Fruit fly (Drosophila melanogaster) whole organism, embryonic: ENCODE results near the gene Herc4.

Source experiments
- Atf6 ChIP-seq: fragments of 200-800 bp; sonication (Bioruptor generic); IDR thresholded peaks from 2 replicates; pipeline ENCODE4 v1.3.6; 2022; ENCODE audit warnings: missing biosample characterization, missing genetic modification characterization
- Bdp1 ChIP-seq: fragments of 200-800 bp; sonication (Bioruptor generic); optimal IDR thresholded peaks from 3 replicates; lab custom pipeline; 2016; ENCODE audit warnings: missing biosample characterization, missing genetic modification characterization
- C15 ChIP-seq: fragments of 200-800 bp; sonication (Bioruptor generic); IDR thresholded peaks from 3 replicates; pipeline ENCODE4 v1.3.6; 2022; ENCODE audit warnings: missing biosample characterization, missing genetic modification characterization
- CG10321 ChIP-seq: fragments of 200-800 bp; sonication (Bioruptor generic); IDR thresholded peaks from 2 replicates; pipeline ENCODE4 v1.3.6; 2022; ENCODE audit warnings: missing biosample characterization, missing genetic modification characterization
- CG10654 ChIP-seq: fragments of 200-800 bp; sonication (Bioruptor generic); optimal IDR thresholded peaks from 2 replicates; lab custom pipeline; 2016; ENCODE audit warnings: missing biosample characterization, missing genetic modification characterization
- CG11723 ChIP-seq: fragments of 200-800 bp; sonication (Bioruptor generic); optimal IDR thresholded peaks from 2 replicates; lab custom pipeline; 2017; ENCODE audit warnings: missing biosample characterization, mild to moderate bottlenecking, missing genetic modification characterization
- CG12391 ChIP-seq: fragments of 200-800 bp; sonication (Bioruptor generic); optimal IDR thresholded peaks from 3 replicates; lab custom pipeline; 2018; ENCODE audit warnings: missing biosample characterization, mild to moderate bottlenecking, missing genetic modification characterization, moderate library complexity
- CG13775 ChIP-seq: fragments of 200-800 bp; sonication (Bioruptor generic); optimal IDR thresholded peaks from 3 replicates; lab custom pipeline; 2017; ENCODE audit warnings: missing biosample characterization, mild to moderate bottlenecking, missing genetic modification characterization
- CG1602 ChIP-seq: fragments of 200-800 bp; sonication (Bioruptor generic); optimal IDR thresholded peaks from 3 replicates; lab custom pipeline; 2016; ENCODE audit warnings: missing biosample characterization, missing genetic modification characterization
- CG16863 ChIP-seq: fragments of 200-800 bp; sonication (Bioruptor generic); optimal IDR thresholded peaks from 3 replicates; lab custom pipeline; 2016; ENCODE audit warnings: missing biosample characterization, missing genetic modification characterization
- CG17829 ChIP-seq: fragments of 200-800 bp; optimal IDR thresholded peaks from 2 replicates; lab custom pipeline; 2019; ENCODE audit warnings: missing biosample characterization, mild to moderate bottlenecking, missing genetic modification characterization, moderate library complexity
- CG1792 ChIP-seq: fragments of 200-800 bp; sonication (Bioruptor generic); optimal IDR thresholded peaks from 2 replicates; lab custom pipeline; 2016; ENCODE audit warnings: missing biosample characterization, missing genetic modification characterization
- CG1832 ChIP-seq: fragments of 200-800 bp; sonication (Bioruptor generic); optimal IDR thresholded peaks from 2 replicates; lab custom pipeline; 2017; ENCODE audit warnings: missing biosample characterization, mild to moderate bottlenecking, missing genetic modification characterization, inconsistent platforms
- CG2120 ChIP-seq: fragments of 200-800 bp; sonication (Bioruptor generic); optimal IDR thresholded peaks from 3 replicates; lab custom pipeline; 2016; ENCODE audit warnings: missing biosample characterization, missing genetic modification characterization
- CG30403 ChIP-seq: fragments of 200-800 bp; sonication (Bioruptor generic); optimal IDR thresholded peaks from 3 replicates; lab custom pipeline; 2016; ENCODE audit warnings: missing biosample characterization, missing genetic modification characterization
- CG3065 ChIP-seq: fragments of 200-800 bp; sonication (Bioruptor generic); optimal IDR thresholded peaks from 2 replicates; lab custom pipeline; 2016; ENCODE audit warnings: missing biosample characterization, missing genetic modification characterization
- CG5953 ChIP-seq: fragments of 200-800 bp; sonication (Bioruptor generic); IDR thresholded peaks from 2 replicates; pipeline ENCODE4 v1.3.6; 2022; ENCODE audit warnings: missing biosample characterization, missing genetic modification characterization
- CG6813 ChIP-seq: fragments of 200-800 bp; sonication (Bioruptor generic); optimal IDR thresholded peaks from 2 replicates; lab custom pipeline; 2017; ENCODE audit warnings: missing biosample characterization, missing genetic modification characterization, mild to moderate bottlenecking, moderate library complexity, missing genetic modification reagents
- CG7271 ChIP-seq: fragments of 200-800 bp; sonication (Bioruptor generic); optimal IDR thresholded peaks from 2 replicates; lab custom pipeline; 2018; ENCODE audit warnings: missing biosample characterization, mild to moderate bottlenecking, missing genetic modification characterization, moderate library complexity
- CkIIα-i1 ChIP-seq: fragments of 200-800 bp; sonication (Bioruptor generic); IDR thresholded peaks from 2 replicates; pipeline ENCODE4 v1.3.6; 2022; ENCODE audit warnings: missing biosample characterization, missing genetic modification characterization
- CrebB ChIP-seq: fragments of 200-800 bp; sonication (Bioruptor generic); optimal IDR thresholded peaks from 3 replicates; lab custom pipeline; 2018; ENCODE audit warnings: missing biosample characterization, mild to moderate bottlenecking, missing genetic modification characterization
- D ChIP-seq, 2 experiments: fragments of 200-800 bp in 1 of 2; fragments of >200 bp in 1 of 2; sonication (Bioruptor generic) in 1 of 2; optimal IDR thresholded peaks; 2 replicates in 1 of 2; 3 replicates in 1 of 2; lab custom pipeline; 2017; ENCODE audit warnings: mild to moderate bottlenecking in 1 of 2, missing biosample characterization in 1 of 2, missing genetic modification characterization in 1 of 2, missing genetic modification reagents in 1 of 2
- E2f2 ChIP-seq: fragments of 200-800 bp; sonication (Bioruptor generic); IDR thresholded peaks from 2 replicates; pipeline ENCODE4 v1.3.6; 2022; ENCODE audit warnings: missing biosample characterization, missing genetic modification characterization
- H15 ChIP-seq: fragments of 200-800 bp; sonication (Bioruptor generic); IDR thresholded peaks from 3 replicates; pipeline ENCODE4 v1.3.6; 2022; ENCODE audit warnings: missing biosample characterization, missing genetic modification characterization
- Hsf ChIP-seq: fragments of 200-800 bp; sonication (Bioruptor generic); optimal IDR thresholded peaks from 3 replicates; lab custom pipeline; 2016; ENCODE audit warnings: missing biosample characterization, missing genetic modification characterization
- Optix ChIP-seq: fragments of 200-800 bp; sonication (Bioruptor generic); IDR thresholded peaks from 3 replicates; pipeline ENCODE4 v1.3.6; 2022; ENCODE audit warnings: missing biosample characterization, missing genetic modification characterization
- Pdp1 ChIP-seq, 2 experiments: fragments of 200-800 bp; sonication (Bioruptor generic); optimal IDR thresholded peaks; 3 replicates each; lab custom pipeline; 2016; ENCODE audit warnings: missing biosample characterization in 2 of 2, missing genetic modification characterization in 2 of 2, mild to moderate bottlenecking in 1 of 2, moderate library complexity in 1 of 2
- Poxn ChIP-seq: fragments of 200-800 bp; sonication (Bioruptor generic); IDR thresholded peaks from 2 replicates; pipeline ENCODE4 v1.3.6; 2022; ENCODE audit warnings: missing biosample characterization, missing genetic modification characterization
- ap ChIP-seq: fragments of 200-800 bp; sonication (Bioruptor generic); IDR thresholded peaks from 2 replicates; pipeline ENCODE4 v1.3.6; 2022; ENCODE audit warnings: missing biosample characterization, missing genetic modification characterization
- dan ChIP-seq: fragments of 200-800 bp; sonication (Bioruptor generic); IDR thresholded peaks from 2 replicates; pipeline ENCODE4 v1.3.6; 2022; ENCODE audit warnings: missing biosample characterization, missing genetic modification characterization
- emc ChIP-seq: fragments of 200-800 bp; sonication (Bioruptor generic); optimal IDR thresholded peaks from 2 replicates; lab custom pipeline; 2016; ENCODE audit warnings: missing biosample characterization, missing genetic modification characterization
- en ChIP-seq: fragments of 200-800 bp; sonication (Bioruptor generic); optimal IDR thresholded peaks from 2 replicates; lab custom pipeline; 2016; ENCODE audit warnings: missing biosample characterization, missing genetic modification characterization
- fru ChIP-seq: fragments of >200 bp; optimal IDR thresholded peaks from 2 replicates; lab custom pipeline; 2017
- gcm ChIP-seq: fragments of 200-800 bp; sonication (Bioruptor generic); optimal IDR thresholded peaks from 2 replicates; lab custom pipeline; 2019; ENCODE audit warnings: missing biosample characterization, mild to moderate bottlenecking, missing genetic modification characterization, moderate library complexity
- gro ChIP-seq: fragments of 200-800 bp; sonication (Bioruptor generic); optimal IDR thresholded peaks from 2 replicates; lab custom pipeline; 2016; ENCODE audit warnings: missing biosample characterization, missing genetic modification characterization
- h ChIP-seq: fragments of >200 bp; optimal IDR thresholded peaks from 2 replicates; lab custom pipeline; 2017
- jing ChIP-seq: fragments of 200-800 bp; sonication (Bioruptor generic); optimal IDR thresholded peaks from 2 replicates; lab custom pipeline; 2018; ENCODE audit warnings: missing biosample characterization, mild to moderate bottlenecking, missing genetic modification characterization
- lab ChIP-seq: fragments of 200-800 bp; sonication (Bioruptor generic); optimal IDR thresholded peaks from 3 replicates; lab custom pipeline; 2017; ENCODE audit warnings: missing biosample characterization, missing genetic modification characterization, mild to moderate bottlenecking, moderate library complexity, missing genetic modification reagents
- lilli ChIP-seq: fragments of 200-800 bp; sonication (Bioruptor generic); optimal IDR thresholded peaks from 3 replicates; lab custom pipeline; 2016; ENCODE audit warnings: missing biosample characterization, missing genetic modification characterization
- peb ChIP-seq: fragments of 200-800 bp; sonication (Bioruptor generic); IDR thresholded peaks from 2 replicates; pipeline ENCODE4 v1.3.6; 2022; ENCODE audit warnings: missing biosample characterization, missing genetic modification characterization
- pnt ChIP-seq: fragments of 200-800 bp; sonication (Bioruptor generic); optimal IDR thresholded peaks from 3 replicates; lab custom pipeline; 2016; ENCODE audit warnings: missing biosample characterization, missing genetic modification characterization
- ro ChIP-seq: fragments of 200-800 bp; sonication (Bioruptor generic); IDR thresholded peaks from 2 replicates; pipeline ENCODE4 v1.3.6; 2022; ENCODE audit warnings: missing biosample characterization, missing genetic modification characterization
- sens-2 ChIP-seq: fragments of 200-800 bp; sonication (Bioruptor generic); IDR thresholded peaks from 2 replicates; pipeline ENCODE4 v1.3.6; 2022; ENCODE audit warnings: missing biosample characterization, missing genetic modification characterization
- sisA ChIP-seq: fragments of 200-800 bp; sonication (Bioruptor generic); IDR thresholded peaks from 2 replicates; pipeline ENCODE4 v1.3.6; 2022; ENCODE audit warnings: missing biosample characterization, missing genetic modification characterization
- so ChIP-seq: fragments of 200-800 bp; sonication (Bioruptor generic); IDR thresholded peaks from 3 replicates; pipeline ENCODE4 v1.3.6; 2022; ENCODE audit warnings: missing biosample characterization, missing genetic modification characterization
- sob ChIP-seq: fragments of 200-800 bp; sonication (Bioruptor generic); IDR thresholded peaks from 2 replicates; pipeline ENCODE4 v1.3.6; 2022; ENCODE audit warnings: missing biosample characterization, missing genetic modification characterization
- tna ChIP-seq: fragments of 200-800 bp; sonication (Bioruptor generic); IDR thresholded peaks from 2 replicates; pipeline ENCODE4 v1.3.6; 2022; ENCODE audit warnings: missing biosample characterization, missing genetic modification characterization; ENCODE audit not compliant: partially characterized antibody
- toy ChIP-seq: fragments of 200-800 bp; sonication (Bioruptor generic); IDR thresholded peaks from 2 replicates; pipeline ENCODE4 v1.3.6; 2022; ENCODE audit warnings: missing biosample characterization, missing genetic modification characterization
- vvl ChIP-seq: fragments of 200-800 bp; sonication (Bioruptor generic); IDR thresholded peaks from 2 replicates; pipeline ENCODE4 v1.3.6; 2022; ENCODE audit warnings: missing biosample characterization, missing genetic modification characterization

Herc4 gene

dm6 chr3L:1313039-1313766, at the start of gene Herc4, which contains the start of gene sturkopf (continued):
- TF ChIP-seq Optix (GFP tag; lab: Robert Waterston, UW) (peak; percentile 35; the same call in 1 of the 3 replicates), sens-2 (GFP tag; lab: Robert Waterston, UW) (0 out of 2 replicates have a peak, but pooled peaks have one; percentile 5), lilli (GFP tag; lab: Kevin White, UChicago) (peak; percentile 80), Atf6 (0 out of 2 replicates have a peak, but pooled peaks have one; percentile 43), CG1602 (GFP tag; lab: Kevin White, UChicago) (peak; percentile 62), CG6813 (GFP tag; lab: Kevin White, UChicago) (no peak), emc (no peak), ro (GFP tag; lab: Robert Waterston, UW) (peak; percentile 7; the same call in 1 of the 2 replicates), dan (GFP tag; lab: Robert Waterston, UW) (no peak), CG1792 (GFP tag; lab: Kevin White, UChicago) (peak; percentile 16), CG10654 (peak; percentile 53), Hsf (GFP tag; lab: Kevin White, UChicago) (peak; percentile 83), H15 (no peak; the same call in 2 of the 3 replicates), lab (GFP tag; lab: Kevin White, UChicago) (no peak), ap (GFP tag; lab: Robert Waterston, UW) (0 out of 2 replicates have a peak, but pooled peaks have one; percentile 21), CG3065 (GFP tag; lab: Kevin White, UChicago) (no peak), CG1832 (GFP tag; lab: Kevin White, UChicago) (no peak), CG10321 (GFP tag; lab: Robert Waterston, UW) (no peak), CG7271 (tag; lab: Kevin White, UChicago) (no peak), Poxn (GFP tag; lab: Robert Waterston, UW) (peak; percentile 42; the same call in 1 of the 2 replicates), pnt (GFP tag; lab: Kevin White, UChicago) (peak; percentile 88), tna (GFP tag; lab: Robert Waterston, UW) (0 out of 2 replicates have a peak, but pooled peaks have one; percentile 10), sisA (peak; percentile 76), CG2120 (GFP tag; lab: Kevin White, UChicago) (peak; percentile 87), h (lab: Kevin White, UChicago) (no peak), fru (lab: Kevin White, UChicago) (no peak), Pdp1 (GFP tag; optimal IDR thresholded peaks at IDR 0.05; lab: Kevin White, UChicago) (peak; percentile 60 to 87), so (GFP tag; lab: Robert Waterston, UW) (0 out of 3 replicates have a peak, but pooled peaks have one; percentile 6), en (GFP tag; lab: Kevin White, UChicago) (peak; percentile 83), CG30403 (GFP tag; lab: Kevin White, UChicago) (peak; percentile 94), CG13775 (GFP tag; lab: Kevin White, UChicago) (peak; percentile 100), toy (peak; percentile 18; the same call in 1 of the 2 replicates), CG5953 (GFP tag; lab: Robert Waterston, UW) (no peak), C15 (GFP tag; lab: Robert Waterston, UW) (no peak), jing (no peak), CrebB (tag; lab: Kevin White, UChicago) (no peak), CG16863 (GFP tag; lab: Kevin White, UChicago) (peak; percentile 73), CG11723 (GFP tag; lab: Kevin White, UChicago) (peak; percentile 52), gro (peak; percentile 72), sob (peak; percentile 54), CG17829 (tag; lab: Kevin White, UChicago) (peak; percentile 67), Bdp1 (GFP tag; lab: Kevin White, UChicago) (peak; percentile 51), D (optimal IDR thresholded peaks at IDR 0.05; lab: Kevin White, UChicago) (no peak), D (GFP tag; optimal IDR thresholded peaks at IDR 0.05; lab: Kevin White, UChicago) (no peak), E2f2 (GFP tag; lab: Robert Waterston, UW) (peak; percentile 38; the same call in 1 of the 2 replicates), CG12391 (peak; percentile 79), vvl (GFP tag; lab: Robert Waterston, UW) (peak; percentile 70; the same call in 1 of the 2 replicates), CkIIα-i1 (GFP tag; lab: Robert Waterston, UW) (no peak), gcm (GFP tag; lab: Kevin White, UChicago) (peak; percentile 60), peb (GFP tag; lab: Robert Waterston, UW) (no peak)
